Fruit fly (Drosophila melanogaster) whole organism: ENCODE data around the gene Dhc93AB.

Experiments
- CG8478 ChIP-seq: fragments of >200 bp; optimal IDR thresholded peaks from 2 replicates; lab custom pipeline; 2018; ENCODE audit warnings: inconsistent platforms
- Dll ChIP-seq: fragments of >200 bp; optimal IDR thresholded peaks from 2 replicates; lab custom pipeline; 2017
- EcR ChIP-seq, 2 experiments: fragments of >200 bp; optimal IDR thresholded peaks; 2 replicates each; lab custom pipeline; 2017; ENCODE audit warnings: missing biosample characterization in 2 of 2, missing genetic modification characterization in 2 of 2, missing genetic modification reagents in 2 of 2
- pan ChIP-seq: fragments of >200 bp; optimal IDR thresholded peaks from 2 replicates; lab custom pipeline; 2017
- psq ChIP-seq: fragments of >200 bp; optimal IDR thresholded peaks from 2 replicates; lab custom pipeline; 2017
- usp ChIP-seq: fragments of >200 bp; optimal IDR thresholded peaks from 2 replicates; lab custom pipeline; 2017; ENCODE audit warnings: missing biosample characterization, missing genetic modification characterization, mixed read lengths

DNA sequence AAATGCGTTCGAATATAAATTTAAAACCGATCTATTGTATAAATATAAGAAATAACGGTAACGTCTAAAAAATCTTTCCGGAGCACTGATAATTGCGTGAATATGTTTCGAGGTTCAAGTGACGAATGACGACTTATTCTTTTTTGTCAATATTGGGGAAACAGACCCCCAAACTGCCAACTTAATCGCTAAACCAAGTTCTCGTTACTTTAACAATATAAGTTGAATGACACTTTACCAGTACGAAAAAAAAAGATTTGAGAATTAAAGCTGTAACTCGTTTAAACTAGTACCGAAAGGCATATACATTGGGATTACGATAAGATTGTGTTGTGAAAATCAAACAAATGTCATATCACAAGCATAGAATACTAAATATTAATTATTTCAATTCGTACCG, 54.5 kb downstream of the Dhc93AB start, which contains the start of gene CG43446:
- TF ChIP-seq psq (lab: Kevin White, UChicago): no peak
- no peak for TF ChIP-seq CG8478
- no peak for TF ChIP-seq usp (GFP tag; lab: Kevin White, UChicago)
- no peak for TF ChIP-seq pan
- TF ChIP-seq Dll (lab: Kevin White, UChicago): no peak
- no peak for TF ChIP-seq EcR (GFP tag; optimal IDR thresholded peaks at IDR 0.05; lab: Kevin White, UChicago)
